Worm (Caenorhabditis elegans) whole organism, midembryonic: ENCODE data around the gene mct-4.
A peak's percentile ranks its signal among the peaks of the same experiment; 100 is the strongest.

Experiments
- T22C8.4 ChIP-seq: fragments of 200-800 bp; sonication (Bioruptor generic); IDR thresholded peaks from 2 replicates; pipeline ENCODE4 v1.3.6; 2022; ENCODE audit warnings: missing genetic modification characterization, missing compliant biosample characterization
- cog-1 ChIP-seq: sonication (generic microtip); optimal IDR thresholded peaks from 2 replicates; lab custom pipeline; 2016; ENCODE audit warnings: missing genetic modification characterization, missing compliant biosample characterization
- flt-1 ChIP-seq: fragments of 200-800 bp; sonication (Bioruptor generic); IDR thresholded peaks from 2 replicates; pipeline ENCODE4 v1.3.6; 2022; ENCODE audit warnings: missing genetic modification characterization, missing compliant biosample characterization
- klf-2 ChIP-seq: fragments of 200-800 bp; sonication (Bioruptor generic); conservative IDR thresholded peaks from 2 replicates; pipeline ENCODE4 v1.3.6; 2022; ENCODE audit warnings: missing genetic modification reagents, missing genetic modification characterization, missing compliant biosample characterization
- med-1 ChIP-seq: sonication (generic microtip); optimal IDR thresholded peaks from 2 replicates; lab custom pipeline; 2017; ENCODE audit warnings: missing genetic modification characterization, mild to moderate bottlenecking, missing compliant biosample characterization, antibody characterized with exemption, missing genetic modification reagents; ENCODE audit not compliant: insufficient read depth
- ref-1 ChIP-seq: fragments of 200-800 bp; sonication (Bioruptor generic); conservative IDR thresholded peaks from 2 replicates; pipeline ENCODE4 v1.3.6; 2022; ENCODE audit warnings: missing genetic modification reagents, missing genetic modification characterization, missing compliant biosample characterization
- tab-1 ChIP-seq: fragments of 200-800 bp; sonication (Bioruptor generic); IDR thresholded peaks from 2 replicates; pipeline ENCODE4 v1.3.6; 2022; ENCODE audit warnings: missing genetic modification characterization, missing compliant biosample characterization
- ztf-23 ChIP-seq: fragments of 200-800 bp; sonication (Bioruptor generic); IDR thresholded peaks from 2 replicates; pipeline ENCODE4 v1.3.6; 2022; ENCODE audit warnings: missing genetic modification reagents, missing genetic modification characterization, missing compliant biosample characterization
- ztf-29 ChIP-seq: fragments of 200-800 bp; sonication (Bioruptor generic); IDR thresholded peaks from 2 replicates; pipeline ENCODE4 v1.3.6; 2022; ENCODE audit warnings: missing genetic modification reagents, missing genetic modification characterization, missing compliant biosample characterization

The mct-4 gene

ce11 chrX:4899623-4900022, 29.9 kb downstream of the mct-4 start:
- TF ChIP-seq med-1 (GFP tag; lab: Kevin White, UChicago) (no peak), klf-2 (GFP tag; lab: Robert Waterston, UW) (no peak), flt-1 (GFP tag; lab: Robert Waterston, UW) (no peak), T22C8.4 (GFP tag; lab: Robert Waterston, UW) (no peak), ztf-29 (GFP tag; lab: Robert Waterston, UW) (no peak), tab-1 (GFP tag; lab: Robert Waterston, UW) (no peak), cog-1 (tag; lab: Kevin White, UChicago) (no peak), ztf-23 (GFP tag; lab: Robert Waterston, UW) (no peak), ref-1 (no peak)

ce11 chrX:4895223-4895622, 34.3 kb downstream of the mct-4 start:
- no peak for TF ChIP-seq T22C8.4 (GFP tag; lab: Robert Waterston, UW)
- no peak for TF ChIP-seq med-1 (GFP tag; lab: Kevin White, UChicago)
- TF ChIP-seq cog-1 (tag; lab: Kevin White, UChicago) = no peak

DNA sequence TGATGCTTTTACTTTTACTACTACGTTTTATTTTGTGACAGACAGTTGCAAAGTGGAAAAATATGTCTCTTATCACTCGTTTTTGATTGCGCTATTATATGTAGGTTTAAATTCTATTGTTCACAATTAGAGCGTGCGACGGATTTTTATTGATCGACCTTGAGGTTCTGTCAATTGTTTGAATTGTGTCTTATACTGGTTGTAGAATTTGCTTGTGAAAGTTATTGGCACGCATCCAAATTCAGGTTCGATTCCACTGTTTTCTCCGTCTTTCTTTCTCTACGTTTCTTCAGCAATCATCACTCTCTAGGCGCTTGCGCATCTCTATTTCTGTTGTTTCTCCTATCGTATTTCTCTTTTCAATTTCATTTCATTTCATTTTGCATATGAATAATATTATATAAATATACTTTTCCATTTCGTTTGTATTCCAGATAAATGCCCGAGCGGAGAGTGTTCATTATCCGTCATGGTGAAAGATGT, 35.9 kb downstream of the mct-4 start, which contains the start of gene T07F12.1:
Gene T07F12.1, plus strand, starts transcription at position 433 of the 483 bp plus-strand sequence.
- no peak for TF ChIP-seq ref-1
- TF ChIP-seq tab-1 (GFP tag; lab: Robert Waterston, UW) = no peak
- no peak for TF ChIP-seq cog-1 (tag; lab: Kevin White, UChicago)
- TF ChIP-seq ztf-23 (GFP tag; lab: Robert Waterston, UW) = no peak
- no peak for TF ChIP-seq ztf-29 (GFP tag; lab: Robert Waterston, UW)
- TF ChIP-seq klf-2 (GFP tag; lab: Robert Waterston, UW) = no peak
- TF ChIP-seq med-1 (GFP tag; lab: Kevin White, UChicago) = no peak
- TF ChIP-seq T22C8.4 (GFP tag; lab: Robert Waterston, UW) = no peak
- no peak for TF ChIP-seq flt-1 (GFP tag; lab: Robert Waterston, UW)

DNA sequence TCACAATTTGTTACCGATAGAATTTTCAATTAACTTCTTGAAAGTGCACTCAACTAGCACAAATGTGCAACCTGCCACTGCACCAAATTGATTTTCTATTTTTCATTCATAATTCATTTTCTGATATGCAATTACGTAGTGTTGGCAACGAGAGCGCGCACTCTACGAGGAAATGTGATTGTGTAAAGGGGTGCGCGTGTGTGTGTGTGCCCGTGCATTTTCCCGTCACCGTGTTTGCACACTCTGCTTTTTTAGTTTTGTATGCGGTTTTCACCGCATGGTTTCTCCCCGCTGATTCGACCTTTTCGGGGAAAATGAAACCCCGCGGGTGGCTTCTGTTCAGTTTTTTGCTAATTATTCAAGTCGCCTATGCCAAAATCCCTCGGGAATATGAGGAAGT, 39.4 kb downstream of the mct-4 start, which contains the start of gene T07F12.2:
Gene T07F12.2, plus strand, starts transcription at position 87 of the 400 bp plus-strand sequence.
- TF ChIP-seq ztf-23 (GFP tag; lab: Robert Waterston, UW) (peak; percentile 23; the same call in 1 of the 2 replicates), klf-2 (GFP tag; lab: Robert Waterston, UW) (no peak), med-1 (GFP tag; lab: Kevin White, UChicago) (no peak), T22C8.4 (GFP tag; lab: Robert Waterston, UW) (no peak), ref-1 (no peak), cog-1 (tag; lab: Kevin White, UChicago) (no peak), tab-1 (GFP tag; lab: Robert Waterston, UW) (peak; percentile 70), ztf-29 (GFP tag; lab: Robert Waterston, UW) (no peak), flt-1 (GFP tag; lab: Robert Waterston, UW) (no peak)

DNA sequence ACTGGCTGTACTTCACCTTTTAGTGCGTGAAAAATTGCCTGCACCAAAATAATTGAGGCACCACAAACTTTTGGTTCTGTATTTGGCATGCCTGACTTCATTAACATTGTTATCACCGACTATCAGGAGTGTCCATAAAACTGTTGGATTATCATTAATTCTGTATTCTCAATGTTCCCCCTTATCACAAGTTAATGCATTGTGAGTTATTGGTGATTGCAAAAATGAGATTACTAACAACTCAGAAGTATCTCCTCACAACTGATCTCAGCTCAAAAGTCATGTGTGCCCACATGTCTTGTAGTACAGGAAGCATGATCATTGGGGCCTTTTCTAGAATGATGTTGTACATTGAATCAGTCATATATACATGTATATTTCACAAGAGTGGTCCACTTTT, 43.9 kb downstream of the mct-4 start, which contains the start of gene arrd-23:
Gene arrd-23, plus strand, starts transcription at position 301 of the 400 bp plus-strand sequence.
- TF ChIP-seq ztf-23 (GFP tag; lab: Robert Waterston, UW) = no peak
- no peak for TF ChIP-seq flt-1 (GFP tag; lab: Robert Waterston, UW)
- TF ChIP-seq klf-2 (GFP tag; lab: Robert Waterston, UW) = no peak
- no peak for TF ChIP-seq ztf-29 (GFP tag; lab: Robert Waterston, UW)
- no peak for TF ChIP-seq med-1 (GFP tag; lab: Kevin White, UChicago)
- TF ChIP-seq tab-1 (GFP tag; lab: Robert Waterston, UW) = no peak
- TF ChIP-seq ref-1 = no peak
- no peak for TF ChIP-seq T22C8.4 (GFP tag; lab: Robert Waterston, UW)
- no peak for TF ChIP-seq cog-1 (tag; lab: Kevin White, UChicago)

DNA sequence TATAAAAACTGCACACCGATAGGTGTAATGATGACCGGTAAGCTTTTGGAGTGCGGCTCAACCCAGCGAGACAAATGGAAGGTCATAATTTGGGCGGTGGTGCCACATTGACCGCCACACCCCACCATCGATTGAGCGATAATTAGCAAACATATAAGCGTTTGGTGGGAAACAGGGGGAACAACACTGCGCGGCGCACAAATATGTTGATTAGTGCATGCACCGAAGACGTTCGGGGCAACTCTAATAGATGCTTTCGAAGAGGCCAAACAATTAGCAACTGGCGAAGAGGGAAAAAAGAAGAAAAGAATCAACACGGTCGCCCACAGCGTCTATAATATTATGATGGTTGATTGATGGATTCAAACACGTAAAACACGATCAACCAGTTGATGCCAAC, 48.2 kb downstream of the mct-4 start:
- no peak for TF ChIP-seq tab-1 (GFP tag; lab: Robert Waterston, UW)
- TF ChIP-seq T22C8.4 (GFP tag; lab: Robert Waterston, UW) = no peak
- TF ChIP-seq ztf-23 (GFP tag; lab: Robert Waterston, UW) = no peak
- TF ChIP-seq cog-1 (tag; lab: Kevin White, UChicago) = no peak
- no peak for TF ChIP-seq ztf-29 (GFP tag; lab: Robert Waterston, UW)

ce11 chrX:4879998-4880397, 49.6 kb downstream of the mct-4 start:
- TF ChIP-seq ztf-23 (GFP tag; lab: Robert Waterston, UW) (no peak), ztf-29 (GFP tag; lab: Robert Waterston, UW) (no peak), klf-2 (GFP tag; lab: Robert Waterston, UW) (no peak)

DNA sequence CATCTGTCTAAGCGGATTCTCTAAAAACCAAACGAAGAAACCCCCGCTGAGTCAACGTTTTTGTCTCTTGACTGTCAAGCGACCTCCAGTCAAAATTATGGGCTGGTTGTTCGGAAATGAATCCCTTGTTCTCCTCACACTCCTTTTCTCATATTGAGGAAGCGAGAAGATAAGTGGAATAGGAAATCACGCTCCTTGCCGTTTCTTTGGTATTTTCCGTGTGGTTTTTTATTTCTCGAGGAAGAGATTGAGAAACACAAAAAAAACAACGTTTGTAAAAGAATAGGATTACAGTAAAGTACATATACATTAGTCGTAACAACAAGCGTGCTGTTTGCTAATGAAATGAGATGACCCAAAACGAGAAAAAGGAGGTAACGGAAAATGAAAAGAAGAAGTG, 52.7 kb downstream of the mct-4 start, which contains the start of gene tsp-14:
Gene tsp-14, minus strand, starts transcription at position 62 of the 400 bp plus-strand sequence.
- TF ChIP-seq ref-1 = no peak
- TF ChIP-seq ztf-23 (GFP tag; lab: Robert Waterston, UW) = no peak
- TF ChIP-seq tab-1 (GFP tag; lab: Robert Waterston, UW) = no peak
- TF ChIP-seq flt-1 (GFP tag; lab: Robert Waterston, UW) = no peak
- TF ChIP-seq med-1 (GFP tag; lab: Kevin White, UChicago) = no peak

DNA sequence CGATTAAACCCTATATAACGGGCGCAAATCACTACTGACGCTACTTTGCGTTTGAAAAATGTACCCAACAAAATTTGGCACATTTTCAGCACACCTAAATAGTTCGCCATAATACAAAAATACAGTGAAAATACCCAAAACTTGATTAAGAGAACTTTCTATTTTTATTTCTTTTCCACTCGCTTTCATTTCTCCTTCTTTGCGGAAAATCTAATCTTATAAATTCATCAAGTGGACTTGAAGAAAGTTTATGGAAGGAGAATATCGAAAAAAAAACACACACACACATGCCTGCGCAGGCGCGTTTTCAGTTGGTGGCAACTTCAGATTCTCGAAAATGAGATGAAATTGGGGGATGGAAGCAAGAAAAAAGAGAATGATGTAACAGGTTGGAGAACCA, 54.3 kb downstream of the mct-4 start:
- TF ChIP-seq cog-1 (tag; lab: Kevin White, UChicago) = no peak
- no peak for TF ChIP-seq tab-1 (GFP tag; lab: Robert Waterston, UW)
- TF ChIP-seq flt-1 (GFP tag; lab: Robert Waterston, UW) = no peak
- TF ChIP-seq ztf-23 (GFP tag; lab: Robert Waterston, UW) = no peak
- no peak for TF ChIP-seq klf-2 (GFP tag; lab: Robert Waterston, UW)
- TF ChIP-seq T22C8.4 (GFP tag; lab: Robert Waterston, UW) = no peak
- no peak for TF ChIP-seq med-1 (GFP tag; lab: Kevin White, UChicago)
- TF ChIP-seq ztf-29 (GFP tag; lab: Robert Waterston, UW) = no peak
- TF ChIP-seq ref-1 = no peak
